Fruit fly (Drosophila melanogaster) whole organism: ENCODE data around the gene ND-18.

Source experiments
- CG8478 ChIP-seq: fragments of >200 bp; optimal IDR thresholded peaks from 2 replicates; lab custom pipeline; 2018; ENCODE audit warnings: inconsistent platforms
- Dll ChIP-seq: fragments of >200 bp; optimal IDR thresholded peaks from 2 replicates; lab custom pipeline; 2017
- EcR ChIP-seq, 2 experiments: fragments of >200 bp; optimal IDR thresholded peaks; 2 replicates each; lab custom pipeline; 2017; ENCODE audit warnings: missing biosample characterization in 2 of 2, missing genetic modification characterization in 2 of 2, missing genetic modification reagents in 2 of 2
- pan ChIP-seq: fragments of >200 bp; optimal IDR thresholded peaks from 2 replicates; lab custom pipeline; 2017
- psq ChIP-seq: fragments of >200 bp; optimal IDR thresholded peaks from 2 replicates; lab custom pipeline; 2017
- usp ChIP-seq: fragments of >200 bp; optimal IDR thresholded peaks from 2 replicates; lab custom pipeline; 2017; ENCODE audit warnings: missing biosample characterization, missing genetic modification characterization, mixed read lengths

The ND-18 gene

DNA sequence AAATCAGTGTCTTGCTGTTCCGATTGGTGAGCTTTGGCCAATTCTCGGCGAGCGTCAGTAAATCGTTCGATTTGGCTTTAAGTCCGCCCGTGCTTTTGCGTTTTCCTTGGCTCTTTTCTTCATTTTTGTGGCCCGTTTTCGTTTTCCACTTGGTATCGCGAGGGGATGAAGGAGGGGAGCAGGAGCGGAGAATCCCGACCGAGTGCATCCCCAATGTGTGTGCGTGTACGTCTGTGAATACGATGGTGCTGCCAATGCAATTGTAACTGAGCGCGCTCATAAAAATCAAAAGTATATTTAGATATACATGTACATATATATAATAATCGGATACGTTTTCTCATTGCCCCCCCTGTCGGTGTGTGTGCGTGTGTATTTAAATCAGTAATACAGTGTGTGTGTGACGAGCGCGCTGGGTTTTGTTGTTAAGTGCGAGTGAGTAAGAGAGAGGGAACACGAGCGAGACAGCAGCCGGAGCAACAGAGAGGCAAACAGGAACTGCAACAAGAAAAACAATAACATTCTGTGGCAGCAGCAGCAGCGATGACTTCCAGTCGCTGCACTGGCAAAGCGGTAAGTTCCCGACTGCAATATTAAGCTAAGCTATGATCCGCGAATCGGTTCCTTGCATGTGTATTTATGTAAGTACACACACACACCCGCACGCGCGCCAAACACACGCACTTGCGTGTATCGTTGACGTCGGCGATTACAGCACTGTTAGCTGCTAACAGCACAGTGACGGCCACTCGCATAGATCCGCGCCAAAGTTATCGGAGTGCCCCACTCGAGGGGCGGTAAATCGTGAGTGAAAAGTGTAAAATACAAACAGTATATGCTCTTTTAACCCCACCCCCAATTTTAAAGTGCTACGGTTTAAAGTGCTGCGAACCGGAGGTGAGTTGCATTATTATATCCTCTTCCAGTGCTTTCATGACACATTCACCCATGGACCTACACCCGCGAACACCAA, 3.7 kb downstream of the ND-18 start:
- TF ChIP-seq CG8478 (peak; percentile 92), EcR (GFP tag; optimal IDR thresholded peaks at IDR 0.05; lab: Kevin White, UChicago) (no peak)

DNA sequence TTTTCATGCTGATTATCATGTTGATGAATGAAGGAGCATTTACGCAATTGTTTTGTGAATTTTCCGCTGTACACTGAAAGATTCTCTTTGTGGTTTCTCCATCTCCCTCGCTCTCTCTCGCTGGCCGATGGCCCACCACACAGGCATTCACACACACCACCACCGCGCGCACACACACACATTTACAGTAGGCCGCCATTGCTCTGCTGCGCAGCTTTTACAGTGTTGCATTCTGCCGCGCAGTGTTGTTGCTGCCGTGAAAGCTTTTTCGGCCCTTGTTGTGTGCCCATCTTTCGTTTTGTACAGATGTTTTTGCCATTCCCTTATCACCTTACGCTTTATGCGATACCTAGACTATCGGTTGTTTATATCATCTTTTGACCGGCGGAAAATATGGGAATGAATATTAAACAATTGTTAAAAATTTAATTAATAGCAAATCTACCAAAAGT, 4.6 kb downstream of the ND-18 start:
- no peak for TF ChIP-seq EcR (GFP tag; optimal IDR thresholded peaks at IDR 0.05; lab: Kevin White, UChicago)
- TF ChIP-seq CG8478, result no peak

DNA sequence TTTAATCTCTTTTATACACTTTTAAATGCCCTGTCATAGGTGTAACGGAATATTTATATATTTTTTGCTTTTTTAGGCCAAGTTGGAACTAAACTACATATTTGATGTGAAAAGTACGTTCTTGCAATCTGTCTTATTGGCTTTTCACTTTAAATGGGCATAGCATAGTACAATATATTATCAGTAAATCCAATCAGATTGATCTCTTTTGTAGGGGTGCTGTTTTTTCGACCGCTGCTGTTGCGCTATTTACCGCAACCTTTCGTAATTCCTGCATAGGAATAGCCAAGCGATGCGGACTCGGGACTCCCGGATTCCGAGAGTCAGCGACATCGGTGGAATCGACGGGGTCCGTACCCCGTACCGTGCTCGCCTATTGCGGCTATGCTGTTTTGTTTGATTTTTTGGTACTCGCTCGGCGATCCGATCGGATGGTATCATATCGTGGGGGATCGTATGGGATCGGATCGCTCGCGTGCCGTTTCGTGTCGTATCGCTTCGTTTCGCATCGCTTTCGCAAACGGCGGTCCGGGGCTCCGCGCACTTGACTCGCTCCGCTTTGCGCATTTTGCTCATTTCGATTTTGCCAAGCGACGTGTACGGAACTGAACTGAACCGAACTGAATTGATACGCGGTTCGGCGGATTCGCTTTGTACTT, 5.7 kb downstream of the ND-18 start:
- TF ChIP-seq pan (lab: Kevin White, UChicago) (peak; percentile 40), usp (no peak)

DNA sequence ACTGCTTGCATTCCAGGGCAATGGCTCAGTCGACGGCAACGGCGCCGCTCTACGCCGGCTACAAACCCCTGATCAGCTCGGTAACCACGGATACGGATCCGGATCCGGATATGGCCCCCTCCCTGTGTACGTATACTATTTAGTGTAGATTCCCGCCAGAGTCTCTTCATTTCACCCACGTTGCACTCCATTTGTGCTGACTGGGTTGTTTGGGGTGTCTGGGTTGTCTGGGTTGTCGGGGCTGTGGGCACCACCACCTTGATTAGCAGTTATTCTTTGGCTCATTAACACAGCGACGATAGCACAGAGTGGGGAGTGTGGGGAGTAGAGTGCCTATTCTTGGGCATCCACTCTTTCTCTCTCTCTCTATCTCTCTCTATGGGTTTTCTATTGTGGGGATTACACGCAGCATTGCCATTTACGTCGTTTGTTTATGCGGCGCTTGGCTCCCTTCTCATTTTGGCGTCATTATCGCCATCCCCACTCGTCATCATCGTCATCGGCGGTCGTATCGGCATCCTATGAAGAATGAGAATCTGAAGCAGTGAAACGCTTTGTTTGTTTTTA, 6.6 kb downstream of the ND-18 start:
- no peak for TF ChIP-seq pan (lab: Kevin White, UChicago)
- TF ChIP-seq usp, result no peak
- no peak for TF ChIP-seq psq (lab: Kevin White, UChicago)

DNA sequence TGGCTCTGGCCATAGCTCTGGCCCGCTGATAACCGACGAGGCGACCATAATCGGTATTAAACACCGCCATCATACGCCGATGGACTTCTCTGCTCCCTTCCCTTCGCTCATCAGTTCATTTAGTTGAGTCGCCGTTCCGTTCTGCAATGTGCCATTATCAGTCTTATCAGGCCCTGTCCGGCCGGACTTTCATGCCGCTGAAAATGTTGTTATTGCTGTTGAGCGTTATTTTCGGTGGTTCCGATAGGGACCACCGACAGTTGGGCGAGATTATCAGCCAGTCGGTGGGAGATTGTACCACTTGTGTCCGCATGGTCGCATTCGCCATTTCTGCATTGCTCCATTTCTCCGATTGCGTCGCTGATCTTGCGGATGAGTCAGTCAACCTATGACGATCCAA, 9.1 kb downstream of the ND-18 start:
- TF ChIP-seq psq (lab: Kevin White, UChicago) (no peak), usp (no peak), EcR (GFP tag; optimal IDR thresholded peaks at IDR 0.05; lab: Kevin White, UChicago) (no peak), pan (lab: Kevin White, UChicago) (no peak), Dll (lab: Kevin White, UChicago) (no peak), CG8478 (no peak)

DNA sequence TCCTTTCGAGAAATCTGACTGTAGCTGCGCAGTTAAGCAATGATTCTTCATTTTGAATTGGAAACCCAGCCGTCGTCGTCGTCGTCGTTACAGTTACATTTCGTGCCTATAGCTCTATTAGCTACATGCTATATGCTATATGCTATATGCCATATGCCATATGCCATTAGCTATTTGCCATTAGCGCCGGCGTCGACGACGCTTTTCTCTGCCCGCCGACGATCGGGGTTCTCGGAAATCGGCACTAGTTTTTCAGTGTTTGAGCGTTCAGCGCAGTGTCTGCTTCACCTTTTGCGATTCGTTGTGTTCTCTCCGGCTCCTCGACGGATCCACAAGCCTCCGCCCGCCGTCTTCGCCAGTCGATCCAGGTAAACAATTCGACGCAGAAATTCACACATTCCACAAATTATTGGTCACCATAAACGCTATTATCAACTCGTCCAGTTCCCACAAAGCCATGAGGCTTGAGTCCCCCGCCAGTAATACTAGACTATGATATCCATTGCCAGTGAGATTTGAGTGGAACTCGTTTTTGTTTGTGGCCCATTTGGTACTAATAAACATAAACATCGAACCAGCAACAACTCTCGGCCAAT, 12.0 kb downstream of the ND-18 start:
- TF ChIP-seq CG8478 (no peak), pan (lab: Kevin White, UChicago) (no peak), Dll (lab: Kevin White, UChicago) (no peak), usp (no peak), psq (lab: Kevin White, UChicago) (no peak), EcR (GFP tag; optimal IDR thresholded peaks at IDR 0.05; lab: Kevin White, UChicago) (no peak)

DNA sequence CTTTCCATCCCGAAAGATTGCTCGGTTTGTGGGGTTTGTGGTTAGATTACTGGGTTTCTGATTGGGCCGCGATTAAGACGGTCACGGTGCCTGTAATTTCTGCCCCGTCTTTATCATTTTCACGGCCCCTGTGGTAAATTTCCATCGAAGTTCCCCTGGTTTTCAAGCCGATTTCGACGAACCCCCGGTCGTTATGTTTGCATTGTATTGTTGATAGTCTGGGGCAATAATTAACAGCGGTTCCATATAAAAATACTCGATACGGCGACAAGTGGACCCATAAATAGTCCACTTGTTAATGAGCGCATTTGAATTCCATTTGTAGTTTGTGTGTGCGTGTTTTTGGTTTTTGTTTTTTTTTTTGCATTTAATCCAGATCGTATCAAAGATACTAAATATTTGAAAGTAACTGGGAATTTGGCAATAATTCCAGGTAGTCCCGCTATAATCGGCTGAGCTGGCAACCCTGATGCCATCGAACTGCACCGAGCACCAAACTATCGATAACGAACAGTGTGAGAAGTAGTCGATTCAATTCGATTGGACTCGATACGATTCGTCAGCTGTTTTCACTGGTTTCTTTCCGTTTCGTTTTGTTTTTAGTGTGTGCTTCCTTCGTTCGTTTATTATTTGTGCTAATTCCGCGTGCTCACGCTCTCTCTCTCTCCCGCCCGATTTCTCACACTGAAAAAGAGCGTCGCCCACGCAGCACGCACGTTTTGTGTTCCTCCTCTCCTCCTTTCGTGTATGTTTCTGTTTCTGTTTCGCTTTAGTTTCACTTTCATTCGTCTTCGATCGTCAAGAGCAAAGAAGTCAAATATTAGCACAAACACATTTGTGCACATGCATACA, 13.3 kb downstream of the ND-18 start:
- TF ChIP-seq psq (lab: Kevin White, UChicago) (no peak), EcR (GFP tag; optimal IDR thresholded peaks at IDR 0.05; lab: Kevin White, UChicago) (no peak), usp (no peak), CG8478 (no peak), Dll (lab: Kevin White, UChicago) (no peak), pan (lab: Kevin White, UChicago) (no peak)

DNA sequence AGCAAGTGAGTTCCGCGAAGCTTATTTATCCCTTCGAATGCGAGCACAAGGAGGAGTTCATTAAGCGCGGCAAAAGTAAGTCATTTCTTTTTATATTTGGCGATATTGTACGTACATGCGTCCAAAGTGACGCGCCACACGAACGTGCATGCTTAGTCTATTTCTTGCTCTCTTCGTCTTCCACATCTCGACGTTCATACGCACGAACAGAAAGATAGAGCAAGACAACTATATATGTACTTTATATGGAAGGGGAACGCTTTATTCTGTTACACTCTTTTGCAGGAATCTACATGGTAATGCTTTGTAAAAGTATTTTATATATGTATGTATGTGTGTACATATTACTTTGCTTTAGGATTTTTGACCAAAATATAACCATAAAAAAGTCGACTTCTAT, 18.0 kb downstream of the ND-18 start:
- TF ChIP-seq pan (lab: Kevin White, UChicago) (no peak), CG8478 (no peak), EcR (GFP tag; optimal IDR thresholded peaks at IDR 0.05; lab: Kevin White, UChicago) (no peak), usp (no peak), Dll (lab: Kevin White, UChicago) (no peak), psq (lab: Kevin White, UChicago) (no peak)

DNA sequence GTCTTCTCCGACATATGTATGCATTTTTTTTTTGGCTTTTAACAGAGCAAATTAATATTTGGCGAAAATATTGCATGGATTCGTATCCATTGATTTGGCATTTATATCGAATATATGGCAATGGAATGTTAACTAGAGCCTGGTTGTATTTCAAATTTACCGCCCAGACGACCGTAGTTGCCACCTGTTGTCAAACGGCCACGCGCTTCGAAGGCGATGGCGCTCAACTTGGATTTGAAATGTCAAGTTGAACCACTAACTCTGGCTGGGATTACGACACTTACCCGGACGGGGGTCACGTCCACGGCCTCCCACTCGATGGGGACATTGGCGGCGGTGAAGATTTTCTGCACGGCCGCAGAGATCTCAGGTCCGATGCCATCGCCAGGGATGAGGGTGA, 28.2 kb downstream of the ND-18 start:
- TF ChIP-seq CG8478 (no peak), Dll (lab: Kevin White, UChicago) (no peak), EcR (GFP tag; optimal IDR thresholded peaks at IDR 0.05; lab: Kevin White, UChicago) (no peak), usp (no peak), pan (lab: Kevin White, UChicago) (no peak), psq (lab: Kevin White, UChicago) (no peak)

DNA sequence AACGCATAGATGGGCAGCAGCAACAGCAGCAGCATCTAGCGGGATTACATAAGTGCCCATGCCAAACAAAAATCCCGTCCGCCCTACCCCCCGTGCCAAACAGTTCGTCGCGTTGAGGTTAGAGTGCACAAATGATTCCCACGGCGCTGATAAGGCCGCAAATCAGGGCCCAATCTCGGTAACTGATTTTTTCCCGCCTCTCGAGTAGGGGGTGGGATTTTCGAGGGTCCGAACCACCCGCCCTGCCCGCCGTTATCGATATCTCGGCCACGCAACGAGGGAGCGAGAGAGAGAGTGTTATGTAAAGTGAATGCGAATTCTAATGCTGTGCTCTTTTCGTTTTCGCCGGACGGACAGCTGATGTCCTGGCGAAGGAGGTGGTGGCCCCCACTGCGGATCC, 28.7 kb downstream of the ND-18 start:
- TF ChIP-seq CG8478 (no peak), pan (lab: Kevin White, UChicago) (no peak), Dll (lab: Kevin White, UChicago) (no peak), psq (lab: Kevin White, UChicago) (no peak), EcR (GFP tag; optimal IDR thresholded peaks at IDR 0.05; lab: Kevin White, UChicago) (no peak), usp (no peak)

DNA sequence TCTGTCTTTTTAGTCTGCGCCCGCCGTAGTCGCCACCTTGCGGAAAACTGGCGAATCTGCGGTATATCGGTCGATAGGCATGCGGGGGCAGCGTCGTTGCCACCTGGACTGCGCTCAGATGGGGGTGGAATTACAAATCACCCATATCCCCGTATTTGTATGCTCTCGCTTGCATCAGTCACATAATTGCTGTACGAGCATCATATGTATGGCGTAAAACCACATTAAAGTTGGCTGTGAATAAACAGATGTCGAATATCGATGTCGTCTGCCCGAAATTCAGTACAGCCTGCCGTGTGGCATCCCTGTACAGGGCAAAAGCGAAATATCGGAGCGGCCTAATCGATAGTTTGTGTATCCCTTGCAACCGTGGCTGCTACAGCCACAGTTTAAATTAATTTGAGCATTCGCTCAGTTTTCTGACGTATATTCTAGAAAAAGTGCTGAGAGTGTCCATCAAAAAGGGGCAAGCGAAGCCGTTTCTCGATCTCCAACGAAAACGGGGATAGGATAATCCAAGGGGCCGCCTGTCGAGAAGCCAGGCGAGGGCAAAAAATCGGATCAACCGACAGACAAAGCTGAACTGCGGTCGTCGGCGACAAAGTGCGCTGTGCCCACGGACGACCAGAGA, 29.6 kb downstream of the ND-18 start, which contains the start of the genes Idh3a and CoRest:
Gene Idh3a (minus strand): TSS at position 58 of the 631 bp plus-strand sequence.
Gene CoRest (plus strand): TSS at position 177 of the 631 bp plus-strand sequence.
- TF ChIP-seq usp (no peak), EcR (GFP tag; optimal IDR thresholded peaks at IDR 0.05; lab: Kevin White, UChicago) (no peak), CG8478 (no peak), psq (lab: Kevin White, UChicago) (no peak), Dll (lab: Kevin White, UChicago) (no peak), pan (lab: Kevin White, UChicago) (no peak)
